Worm (Caenorhabditis elegans) whole organism, midembryonic: ENCODE measurements around the gene srj-42.

Experiments used
- T22C8.4 ChIP-seq: fragments of 200-800 bp; sonication (Bioruptor generic); IDR thresholded peaks from 2 replicates; pipeline ENCODE4 v1.3.6; 2022; ENCODE audit warnings: missing genetic modification characterization, missing compliant biosample characterization
- cog-1 ChIP-seq: sonication (generic microtip); optimal IDR thresholded peaks from 2 replicates; lab custom pipeline; 2016; ENCODE audit warnings: missing genetic modification characterization, missing compliant biosample characterization
- flt-1 ChIP-seq: fragments of 200-800 bp; sonication (Bioruptor generic); IDR thresholded peaks from 2 replicates; pipeline ENCODE4 v1.3.6; 2022; ENCODE audit warnings: missing genetic modification characterization, missing compliant biosample characterization
- klf-2 ChIP-seq: fragments of 200-800 bp; sonication (Bioruptor generic); conservative IDR thresholded peaks from 2 replicates; pipeline ENCODE4 v1.3.6; 2022; ENCODE audit warnings: missing genetic modification reagents, missing genetic modification characterization, missing compliant biosample characterization
- med-1 ChIP-seq: sonication (generic microtip); optimal IDR thresholded peaks from 2 replicates; lab custom pipeline; 2017; ENCODE audit warnings: missing genetic modification characterization, mild to moderate bottlenecking, missing compliant biosample characterization, antibody characterized with exemption, missing genetic modification reagents; ENCODE audit not compliant: insufficient read depth
- ref-1 ChIP-seq: fragments of 200-800 bp; sonication (Bioruptor generic); conservative IDR thresholded peaks from 2 replicates; pipeline ENCODE4 v1.3.6; 2022; ENCODE audit warnings: missing genetic modification reagents, missing genetic modification characterization, missing compliant biosample characterization
- tab-1 ChIP-seq: fragments of 200-800 bp; sonication (Bioruptor generic); IDR thresholded peaks from 2 replicates; pipeline ENCODE4 v1.3.6; 2022; ENCODE audit warnings: missing genetic modification characterization, missing compliant biosample characterization
- ztf-23 ChIP-seq: fragments of 200-800 bp; sonication (Bioruptor generic); IDR thresholded peaks from 2 replicates; pipeline ENCODE4 v1.3.6; 2022; ENCODE audit warnings: missing genetic modification reagents, missing genetic modification characterization, missing compliant biosample characterization
- ztf-29 ChIP-seq: fragments of 200-800 bp; sonication (Bioruptor generic); IDR thresholded peaks from 2 replicates; pipeline ENCODE4 v1.3.6; 2022; ENCODE audit warnings: missing genetic modification reagents, missing genetic modification characterization, missing compliant biosample characterization

srj-42 gene

DNA sequence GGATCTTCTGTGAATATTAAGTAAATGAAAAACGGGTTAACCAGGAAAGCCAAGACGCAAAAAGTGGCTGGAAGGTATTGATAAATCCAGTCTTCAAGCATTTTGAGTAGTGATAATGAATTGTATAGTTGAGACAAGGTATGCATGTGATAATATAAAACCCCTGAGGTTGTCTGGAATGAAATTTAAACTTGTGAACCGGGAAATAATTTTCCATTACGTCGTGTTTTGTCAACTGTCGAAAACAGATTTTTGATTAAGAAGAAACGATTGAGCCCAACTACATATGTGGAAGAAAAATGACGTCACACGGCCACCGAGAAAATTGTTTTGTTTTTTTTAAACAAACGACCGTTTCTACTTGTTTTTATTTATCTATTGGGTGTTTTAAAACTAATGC is at the start of gene srj-42:
Gene srj-42, minus strand, starts transcription at position 101 of the 400 bp plus-strand sequence.
- TF ChIP-seq flt-1 (GFP tag; lab: Robert Waterston, UW): no peak
- no peak for TF ChIP-seq ref-1 (GFP tag; lab: Robert Waterston, UW)
- no peak for TF ChIP-seq klf-2 (GFP tag; lab: Robert Waterston, UW)
- no peak for TF ChIP-seq tab-1 (GFP tag; lab: Robert Waterston, UW)
- no peak for TF ChIP-seq cog-1 (tag; lab: Kevin White, UChicago)
- TF ChIP-seq ztf-23 (GFP tag; lab: Robert Waterston, UW): no peak
- TF ChIP-seq T22C8.4: no peak
- TF ChIP-seq ztf-29 (GFP tag; lab: Robert Waterston, UW): no peak

DNA sequence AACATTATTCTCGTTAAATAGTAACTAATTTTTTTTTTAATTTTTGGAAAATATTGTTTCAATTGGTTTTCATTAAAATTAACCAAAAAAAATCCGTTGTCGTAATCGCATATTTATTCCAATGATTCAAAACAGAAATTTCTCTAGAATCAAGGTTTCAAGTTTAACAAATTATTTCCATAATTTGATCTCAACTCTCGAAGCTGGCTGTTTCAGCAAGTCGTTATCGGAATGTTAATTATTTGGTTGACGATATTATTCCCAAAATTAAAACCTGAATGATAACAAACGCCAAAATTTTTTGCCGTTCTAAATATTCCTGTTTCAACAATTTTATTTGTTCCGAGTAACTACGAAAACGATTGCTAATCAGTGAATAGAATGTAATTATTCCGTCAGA is 48.0 kb upstream of the srj-42 start:
- TF ChIP-seq ztf-29 (GFP tag; lab: Robert Waterston, UW) (no peak), T22C8.4 (no peak), med-1 (no peak), flt-1 (GFP tag; lab: Robert Waterston, UW) (no peak), klf-2 (GFP tag; lab: Robert Waterston, UW) (no peak), cog-1 (tag; lab: Kevin White, UChicago) (no peak), ref-1 (GFP tag; lab: Robert Waterston, UW) (no peak), ztf-23 (GFP tag; lab: Robert Waterston, UW) (no peak), tab-1 (GFP tag; lab: Robert Waterston, UW) (no peak)

DNA sequence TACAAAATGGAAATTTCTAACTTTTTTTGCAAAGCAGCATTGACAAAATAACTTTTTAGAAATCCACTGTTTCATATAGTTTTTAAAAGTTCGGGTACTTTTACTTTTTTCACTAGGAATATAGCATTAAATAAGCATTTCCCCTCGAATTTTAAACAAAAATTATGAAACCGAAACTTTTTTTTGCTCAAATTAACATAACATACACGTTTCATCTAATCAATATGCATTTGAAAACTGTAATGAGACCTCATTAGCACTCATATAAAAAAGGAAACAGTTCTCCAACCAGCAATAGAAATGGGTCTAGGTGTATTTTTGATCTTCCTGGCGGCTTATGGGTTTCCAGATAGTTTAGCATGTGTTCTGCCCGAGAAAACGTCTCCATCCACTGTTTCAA is 42.0 kb upstream of the srj-42 start, which contains the start of gene Y73F8A.10:
Gene Y73F8A.10, plus strand, starts transcription at position 301 of the 400 bp plus-strand sequence.
- TF ChIP-seq med-1 (no peak), T22C8.4 (no peak), klf-2 (GFP tag; lab: Robert Waterston, UW) (no peak), ztf-23 (GFP tag; lab: Robert Waterston, UW) (no peak), tab-1 (GFP tag; lab: Robert Waterston, UW) (no peak), ztf-29 (GFP tag; lab: Robert Waterston, UW) (no peak), cog-1 (tag; lab: Kevin White, UChicago) (no peak), flt-1 (GFP tag; lab: Robert Waterston, UW) (no peak), ref-1 (GFP tag; lab: Robert Waterston, UW) (no peak)

DNA sequence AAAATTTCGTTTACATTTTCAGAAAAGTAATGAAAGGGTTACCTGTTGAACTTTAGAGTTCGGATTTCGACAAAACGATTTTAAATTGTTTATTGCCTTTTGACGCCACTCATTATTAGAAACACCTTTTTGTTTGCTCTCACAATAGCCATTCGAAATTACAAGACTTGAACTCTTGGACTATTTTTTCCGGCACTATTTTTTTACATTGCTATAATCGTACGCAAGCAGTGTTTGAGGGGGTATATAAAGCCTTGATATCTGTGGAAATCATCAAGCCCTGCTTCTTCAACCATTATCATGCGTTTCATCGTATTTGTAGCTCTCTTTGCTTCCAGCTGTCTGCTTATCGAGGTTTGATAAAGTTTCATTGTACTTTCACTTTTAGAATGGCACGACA is 39.5 kb upstream of the srj-42 start, which contains the start of gene pqn-91:
Gene pqn-91, plus strand, starts transcription at position 301 of the 400 bp plus-strand sequence.
- no peak for TF ChIP-seq tab-1 (GFP tag; lab: Robert Waterston, UW)
- no peak for TF ChIP-seq T22C8.4
- TF ChIP-seq ztf-29 (GFP tag; lab: Robert Waterston, UW): no peak
- no peak for TF ChIP-seq med-1
- no peak for TF ChIP-seq ref-1 (GFP tag; lab: Robert Waterston, UW)
- no peak for TF ChIP-seq ztf-23 (GFP tag; lab: Robert Waterston, UW)
- no peak for TF ChIP-seq cog-1 (tag; lab: Kevin White, UChicago)
- TF ChIP-seq klf-2 (GFP tag; lab: Robert Waterston, UW): no peak
- TF ChIP-seq flt-1 (GFP tag; lab: Robert Waterston, UW): no peak

DNA sequence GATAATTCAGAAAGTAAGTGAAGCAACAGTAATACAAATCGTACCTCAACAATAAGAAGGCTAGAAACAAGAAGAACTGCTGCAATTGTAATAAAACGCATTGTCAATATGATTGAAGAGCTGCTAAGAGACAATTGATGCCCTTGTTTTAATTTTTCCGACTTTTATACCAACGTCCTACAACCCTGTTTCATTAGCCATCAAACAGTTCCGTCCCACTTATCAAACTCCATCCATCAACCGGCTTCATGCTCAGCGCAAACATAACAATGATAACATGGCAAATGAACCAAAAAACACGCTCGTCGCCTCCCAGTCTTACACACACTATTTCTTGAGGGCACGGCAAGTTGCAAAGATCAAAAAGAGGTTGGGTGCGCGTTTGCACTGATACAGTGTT is 39.1 kb upstream of the srj-42 start, which contains the start of gene pqn-90:
Gene pqn-90, minus strand, starts transcription at position 101 of the 400 bp plus-strand sequence.
- TF ChIP-seq cog-1 (tag; lab: Kevin White, UChicago) (no peak), flt-1 (GFP tag; lab: Robert Waterston, UW) (no peak), ref-1 (GFP tag; lab: Robert Waterston, UW) (no peak), ztf-29 (GFP tag; lab: Robert Waterston, UW) (no peak), T22C8.4 (no peak), klf-2 (GFP tag; lab: Robert Waterston, UW) (no peak), tab-1 (GFP tag; lab: Robert Waterston, UW) (no peak), med-1 (no peak), ztf-23 (GFP tag; lab: Robert Waterston, UW) (no peak)

DNA sequence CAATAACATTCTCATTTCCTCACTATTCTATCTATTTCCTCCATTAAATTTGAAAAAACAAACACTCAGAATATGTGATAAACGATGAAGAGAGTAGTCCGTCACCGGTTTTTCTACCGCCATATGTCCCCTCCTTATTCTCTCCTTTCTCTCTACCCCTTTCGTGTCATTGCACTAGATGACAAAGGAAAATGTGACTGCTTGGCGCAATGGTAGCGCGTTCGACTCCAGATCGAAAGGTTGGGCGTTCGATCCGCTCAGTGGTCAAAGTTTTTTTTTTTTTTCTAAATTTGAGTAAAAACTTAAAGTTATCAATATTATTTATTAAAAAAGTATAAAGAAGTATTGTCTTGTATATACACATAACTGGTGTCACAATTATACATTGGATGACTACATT is 37.5 kb upstream of the srj-42 start:
- TF ChIP-seq med-1 (peak; percentile 49), ref-1 (GFP tag; lab: Robert Waterston, UW) (peak; percentile 76), tab-1 (GFP tag; lab: Robert Waterston, UW) (peak; percentile 87), T22C8.4 (peak; percentile 79), cog-1 (tag; lab: Kevin White, UChicago) (no peak), ztf-29 (GFP tag; lab: Robert Waterston, UW) (no peak), flt-1 (GFP tag; lab: Robert Waterston, UW) (peak; percentile 90), klf-2 (GFP tag; lab: Robert Waterston, UW) (no peak), ztf-23 (GFP tag; lab: Robert Waterston, UW) (no peak; the same call in 1 of the 2 replicates)

DNA sequence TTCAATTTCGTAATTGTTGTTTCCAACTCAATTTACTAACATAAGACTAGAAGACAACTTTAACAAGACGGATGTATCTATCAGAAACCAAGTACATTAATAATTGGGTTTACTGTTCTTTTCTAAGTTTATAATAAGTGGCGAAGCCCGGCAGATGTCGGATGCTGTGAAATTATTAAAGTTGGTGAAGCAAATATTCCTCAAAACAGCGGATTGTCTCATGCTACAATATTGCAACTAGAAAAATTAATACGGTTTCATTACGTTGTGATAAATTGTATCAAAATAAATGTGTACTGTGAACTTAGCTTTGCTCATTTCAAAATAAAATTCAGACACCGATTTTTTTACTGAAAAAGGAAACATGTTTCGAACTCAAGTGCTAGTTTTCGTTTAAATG is 31.6 kb upstream of the srj-42 start:
- no peak for TF ChIP-seq klf-2 (GFP tag; lab: Robert Waterston, UW)
- TF ChIP-seq med-1: no peak
- no peak for TF ChIP-seq tab-1 (GFP tag; lab: Robert Waterston, UW)
- no peak for TF ChIP-seq cog-1 (tag; lab: Kevin White, UChicago)
- TF ChIP-seq ztf-29 (GFP tag; lab: Robert Waterston, UW): no peak
- TF ChIP-seq flt-1 (GFP tag; lab: Robert Waterston, UW): no peak
- TF ChIP-seq ref-1 (GFP tag; lab: Robert Waterston, UW): no peak
- TF ChIP-seq ztf-23 (GFP tag; lab: Robert Waterston, UW): no peak
- no peak for TF ChIP-seq T22C8.4

DNA sequence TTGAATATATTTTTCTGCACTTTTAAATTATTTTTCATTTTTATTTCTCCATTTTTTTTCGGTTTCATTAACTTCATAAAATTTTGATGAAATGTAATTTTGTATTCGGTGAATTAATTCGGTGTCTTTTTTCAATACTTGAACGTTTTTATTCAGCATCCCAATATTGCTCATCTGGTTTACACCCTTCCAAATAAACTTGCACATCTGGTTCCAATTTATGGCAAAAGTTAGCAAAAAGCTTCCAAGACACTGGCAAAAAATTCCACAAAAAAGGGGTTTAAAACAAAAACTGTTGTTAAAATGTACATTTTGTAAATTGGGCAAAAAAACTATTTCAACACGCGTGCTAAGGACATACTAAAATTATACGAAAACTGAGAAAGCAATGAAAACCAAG is 28.2 kb upstream of the srj-42 start:
- TF ChIP-seq klf-2 (GFP tag; lab: Robert Waterston, UW) (no peak), tab-1 (GFP tag; lab: Robert Waterston, UW) (no peak), cog-1 (tag; lab: Kevin White, UChicago) (no peak), ztf-23 (GFP tag; lab: Robert Waterston, UW) (no peak), ref-1 (GFP tag; lab: Robert Waterston, UW) (no peak), ztf-29 (GFP tag; lab: Robert Waterston, UW) (no peak), med-1 (no peak), T22C8.4 (no peak), flt-1 (GFP tag; lab: Robert Waterston, UW) (no peak)

DNA sequence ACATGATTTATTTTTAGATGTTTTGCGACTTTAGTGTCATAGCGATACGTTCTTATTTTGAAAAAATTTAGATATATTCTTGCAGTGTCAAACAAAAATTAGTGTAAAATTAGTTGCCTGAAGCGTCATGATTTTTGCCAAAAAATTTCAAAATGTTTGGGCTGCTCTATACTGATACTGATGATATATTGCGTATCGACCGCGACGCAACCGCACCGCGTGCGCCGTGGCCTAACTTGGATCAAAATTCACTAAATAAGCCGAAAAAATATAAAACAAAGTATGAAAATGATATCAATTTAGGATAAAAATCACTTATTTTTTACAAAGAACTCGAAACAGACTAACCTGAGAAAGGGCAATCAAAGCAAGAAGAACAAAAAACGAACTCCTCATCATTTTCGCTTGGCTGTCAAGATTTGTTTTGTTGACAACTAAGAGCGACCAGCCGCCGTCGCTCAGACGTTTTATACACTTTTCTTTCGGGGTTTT is 23.4 kb upstream of the srj-42 start, which contains the start of gene ccg-1:
Gene ccg-1, minus strand, starts transcription at position 442 of the 492 bp plus-strand sequence.
- no peak for TF ChIP-seq ref-1 (GFP tag; lab: Robert Waterston, UW)
- no peak for TF ChIP-seq tab-1 (GFP tag; lab: Robert Waterston, UW)
- no peak for TF ChIP-seq cog-1 (tag; lab: Kevin White, UChicago)
- no peak for TF ChIP-seq T22C8.4
- no peak for TF ChIP-seq ztf-23 (GFP tag; lab: Robert Waterston, UW)
- no peak for TF ChIP-seq flt-1 (GFP tag; lab: Robert Waterston, UW)
- no peak for TF ChIP-seq med-1
- no peak for TF ChIP-seq klf-2 (GFP tag; lab: Robert Waterston, UW)
